Worm (Caenorhabditis elegans): ENCODE measurements around the gene cls-2.

The cls-2 gene

ce11 chrIII:9051119-9051597, 3.7 kb upstream of the cls-2 start (continued):
- TF ChIP-seq mcd-1 (GFP tag; IDR thresholded peaks at IDR 0.05) (peak; percentile 40; the same call in 1 of the 2 replicates), ceh-91 (GFP tag; IDR thresholded peaks at IDR 0.05) (no peak), tbp1 (GFP tag; optimal IDR thresholded peaks at IDR 0.05) (peak; percentile 65), attf-6 (GFP tag; IDR thresholded peaks at IDR 0.05) (no peak), Y95B8A.8 (GFP tag; IDR thresholded peaks at IDR 0.05) (peak; percentile 59), zfh-2 (GFP tag; conservative IDR thresholded peaks at IDR 0.05) (no peak), let-526 (GFP tag; IDR thresholded peaks at IDR 0.05) (peak; percentile 63; the same call in 1 of the 2 replicates), lin-54 (GFP tag; optimal IDR thresholded peaks at IDR 0.05) (peak; percentile 56), xnd-1 (tag; optimal IDR thresholded peaks at IDR 0.05) (no peak), cebp-2 (GFP tag; IDR thresholded peaks at IDR 0.05) (no peak), hsf-1 (GFP tag; IDR thresholded peaks at IDR 0.05) (peak; percentile 79), ama-1 (optimal IDR thresholded peaks at IDR 0.05) (peak; percentile 98), ama-1 (GFP tag; optimal IDR thresholded peaks at IDR 0.05) (peak in 1 of 2 experiments; percentile 80), dpff-1 (tag; optimal IDR thresholded peaks at IDR 0.05) (peak; percentile 82), hmg-20 (GFP tag; IDR thresholded peaks at IDR 0.05) (no peak), unc-62 (GFP tag; optimal IDR thresholded peaks at IDR 0.05) (peak; percentile 61), madf-3 (GFP tag; IDR thresholded peaks at IDR 0.05) (peak; percentile 45; the same call in 1 of the 2 replicates), ccch-3 (GFP tag; optimal IDR thresholded peaks at IDR 0.05) (no peak), cebp-1 (GFP tag; IDR thresholded peaks at IDR 0.05) (peak; percentile 98), cebp-1 (tag; optimal IDR thresholded peaks at IDR 0.05) (peak; percentile 98), F33H1.4 (GFP tag; IDR thresholded peaks at IDR 0.05) (peak; percentile 10; the same call in 1 of the 2 replicates), F10E7.11 (tag; optimal IDR thresholded peaks at IDR 0.05) (peak; percentile 85), lin-40 (tag; optimal IDR thresholded peaks at IDR 0.05) (peak; percentile 67), pbrm-1 (GFP tag; IDR thresholded peaks at IDR 0.05) (peak; percentile 63; the same call in 1 of the 2 replicates), snpc-4 (GFP tag; optimal IDR thresholded peaks at IDR 0.05) (no peak), snpc-4 (tag; optimal IDR thresholded peaks at IDR 0.05) (peak in 2 of 4 experiments; percentile 23 to 46), nhr-27 (tag; optimal IDR thresholded peaks at IDR 0.05) (no peak), dox-1 (GFP tag; IDR thresholded peaks at IDR 0.05) (peak; percentile 76), aptf-2 (GFP tag; conservative IDR thresholded peaks at IDR 0.05) (no peak), K11D2.4 (GFP tag; IDR thresholded peaks at IDR 0.05) (peak; percentile 49), K12H6.12 (tag; optimal IDR thresholded peaks at IDR 0.05) (peak; percentile 63), ztf-22 (GFP tag; optimal IDR thresholded peaks at IDR 0.05) (peak; percentile 32), ceh-58 (GFP tag; IDR thresholded peaks at IDR 0.05) (no peak), lin-35 (GFP tag; optimal IDR thresholded peaks at IDR 0.05) (peak in 1 of 3 experiments; percentile 15), F57C9.4 (tag; optimal IDR thresholded peaks at IDR 0.05) (peak; percentile 37), ekl-4 (GFP tag; IDR thresholded peaks at IDR 0.05) (peak; percentile 59; the same call in 1 of the 2 replicates), gei-17 (GFP tag; optimal IDR thresholded peaks at IDR 0.05) (peak; percentile 48), ceh-27 (GFP tag; optimal IDR thresholded peaks at IDR 0.05) (peak; percentile 76), madf-6 (GFP tag; IDR thresholded peaks at IDR 0.05) (peak; percentile 43; the same call in 1 of the 2 replicates), ceh-79 (tag; optimal IDR thresholded peaks at IDR 0.05) (no peak), attf-5 (GFP tag; optimal IDR thresholded peaks at IDR 0.05) (peak; percentile 89), sptf-2 (GFP tag; optimal IDR thresholded peaks at IDR 0.05) (peak; percentile 8), Y53G8AR.9 (GFP tag; conservative IDR thresholded peaks at IDR 0.05) (peak; percentile 84; the same call in 1 of the 2 replicates), snpc-1.3 (tag; optimal IDR thresholded peaks at IDR 0.05; ENCODE audit: insufficient read depth) (peak; percentile 35), ztf-26 (tag; optimal IDR thresholded peaks at IDR 0.05) (peak; percentile 87), hmg-1.2 (GFP tag; IDR thresholded peaks at IDR 0.05) (peak; percentile 54), aptf-3 (GFP tag; IDR thresholded peaks at IDR 0.05) (0 out of 2 replicates have a peak, but pooled peaks have one; percentile 6), ceh-40 (GFP tag; IDR thresholded peaks at IDR 0.05) (peak; percentile 42; the same call in 1 of the 2 replicates), lir-1 (GFP tag; conservative IDR thresholded peaks at IDR 0.05) (peak; percentile 44)
